Fruit fly (Drosophila melanogaster): ENCODE data around the gene Cpr62Ba.
A peak's percentile ranks its signal among the peaks of the same experiment; 100 is the strongest.

- TF ChIP-seq CG8159 (tag; optimal IDR thresholded peaks at IDR 0.05) (no peak), CG9948 (tag; optimal IDR thresholded peaks at IDR 0.05) (no peak), Snoo (tag; optimal IDR thresholded peaks at IDR 0.05) (peak; percentile 62), CG32121 (GFP tag; IDR thresholded peaks at IDR 0.05) (no peak), CG34367 (tag; optimal IDR thresholded peaks at IDR 0.05) (no peak), Ets98B (GFP tag; IDR thresholded peaks at IDR 0.05) (no peak), CG12605 (GFP tag; IDR thresholded peaks at IDR 0.05) (peak; percentile 20; the same call in 1 of the 2 replicates), Pif1B (GFP tag; optimal IDR thresholded peaks at IDR 0.05) (peak; percentile 39), CG13204 (GFP tag; optimal IDR thresholded peaks at IDR 0.05) (no peak)
Observed at dm6 chr3L:1859563-1859962, 28.0 kb upstream of the Cpr62Ba start.
